Worm (Caenorhabditis elegans) whole organism, L4 larva: Measurements from ENCODE around the gene sgcb-1.

Source experiments
- D1046.2 ChIP-seq: fragments of 200-800 bp; sonication (Bioruptor generic); IDR thresholded peaks from 2 replicates; pipeline ENCODE4 v1.3.6; 2022; ENCODE audit warnings: missing genetic modification characterization, missing compliant biosample characterization
- F10B5.3 ChIP-seq: sonication (generic microtip); optimal IDR thresholded peaks from 2 replicates; lab custom pipeline; 2016; ENCODE audit warnings: mild to moderate bottlenecking, missing genetic modification characterization, missing compliant biosample characterization
- F37D6.2 ChIP-seq: sonication (generic microtip); optimal IDR thresholded peaks from 2 replicates; lab custom pipeline; 2016; ENCODE audit warnings: mild to moderate bottlenecking, missing genetic modification characterization, missing compliant biosample characterization
- Y105C5A.15 ChIP-seq: fragments of 200-800 bp; sonication (Bioruptor generic); IDR thresholded peaks from 2 replicates; pipeline ENCODE4 v1.3.6; 2022; ENCODE audit warnings: missing genetic modification characterization, missing compliant biosample characterization
- aha-1 ChIP-seq: fragments of 150-350 bp; peaks from one replicate; lab custom pipeline; 2014; ENCODE audit warnings: missing biosample characterization, missing genetic modification characterization
- ama-1 ChIP-seq: fragments of 150-350 bp; optimal IDR thresholded peaks from 2 replicates; lab custom pipeline; 2014; ENCODE audit warnings: inconsistent platforms, mixed read lengths
- attf-4 ChIP-seq: sonication (generic microtip); optimal IDR thresholded peaks from 3 replicates; lab custom pipeline; 2017; ENCODE audit warnings: missing biosample characterization, missing genetic modification characterization
- ceh-20 ChIP-seq: fragments of 200-800 bp; sonication (Bioruptor generic); IDR thresholded peaks from 2 replicates; pipeline ENCODE4 v1.3.6; 2022; ENCODE audit warnings: missing genetic modification reagents, missing genetic modification characterization, missing compliant biosample characterization
- ceh-82 ChIP-seq: sonication (generic microtip); optimal IDR thresholded peaks from 2 replicates; lab custom pipeline; 2017; ENCODE audit warnings: missing biosample characterization, missing genetic modification characterization
- ces-1 ChIP-seq: fragments of 150-350 bp; sonication (generic microtip); optimal IDR thresholded peaks from 4 replicates; lab custom pipeline; 2014; ENCODE audit warnings: missing biosample characterization, missing genetic modification reagents, missing genetic modification characterization
- ctbp-1 ChIP-seq: fragments of 200-800 bp; sonication (Bioruptor generic); IDR thresholded peaks from 2 replicates; pipeline ENCODE4 v1.3.6; 2022; ENCODE audit warnings: missing genetic modification reagents, missing genetic modification characterization, missing compliant biosample characterization
- daf-16 ChIP-seq, 3 experiments: sonication (generic microtip); optimal IDR thresholded peaks; 2 replicates each; lab custom pipeline; 2016 to 2017; ENCODE audit warnings: missing genetic modification characterization in 3 of 3, missing genetic modification reagents in 3 of 3, mild to moderate bottlenecking in 2 of 3, missing compliant biosample characterization in 2 of 3, missing biosample characterization in 1 of 3, moderate library complexity in 1 of 3
- daf-8 ChIP-seq: fragments of 200-800 bp; sonication (Bioruptor generic); IDR thresholded peaks from 2 replicates; pipeline ENCODE4 v1.3.6; 2022; ENCODE audit warnings: missing genetic modification characterization, missing compliant biosample characterization
- dmd-8 ChIP-seq: fragments of 200-800 bp; sonication (Bioruptor generic); IDR thresholded peaks from 2 replicates; pipeline ENCODE4 v1.3.6; 2022; ENCODE audit warnings: missing genetic modification characterization, missing compliant biosample characterization
- duxl-1 ChIP-seq: sonication (generic microtip); optimal IDR thresholded peaks from 2 replicates; lab custom pipeline; 2016; ENCODE audit warnings: mild to moderate bottlenecking, missing genetic modification characterization, moderate library complexity, missing compliant biosample characterization; ENCODE audit not compliant: poor library complexity
- lim-7 ChIP-seq: fragments of 200-800 bp; sonication (Bioruptor generic); IDR thresholded peaks from 2 replicates; pipeline ENCODE4 v1.3.6; 2022; ENCODE audit warnings: missing genetic modification characterization, missing compliant biosample characterization
- lin-13 ChIP-seq: fragments of 150-350 bp; optimal IDR thresholded peaks from 2 replicates; lab custom pipeline; 2014; ENCODE audit warnings: missing biosample characterization, missing genetic modification reagents, missing genetic modification characterization
- lsy-2 ChIP-seq, 2 experiments: fragments of 150-350 bp in 1 of 2; sonication (generic microtip) in 1 of 2; optimal IDR thresholded peaks; 2 replicates each; lab custom pipeline; 2014 to 2017; ENCODE audit warnings: missing biosample characterization in 2 of 2, missing genetic modification characterization in 2 of 2
- mdt-29 ChIP-seq: fragments of 200-800 bp; sonication (Bioruptor generic); IDR thresholded peaks from 2 replicates; pipeline ENCODE4 v1.3.6; 2022; ENCODE audit warnings: missing genetic modification reagents, missing genetic modification characterization, missing compliant biosample characterization
- mxl-3 ChIP-seq: fragments of 200-800 bp; sonication (Bioruptor generic); optimal IDR thresholded peaks from 2 replicates; lab custom pipeline; 2018; ENCODE audit warnings: mild to moderate bottlenecking, missing genetic modification characterization, missing compliant biosample characterization
- nhr-111 ChIP-seq: fragments of 200-800 bp; sonication (Bioruptor generic); optimal IDR thresholded peaks from 2 replicates; lab custom pipeline; 2018; ENCODE audit warnings: mild to moderate bottlenecking, missing genetic modification characterization, missing compliant biosample characterization
- nhr-237 ChIP-seq: sonication (generic microtip); optimal IDR thresholded peaks from 2 replicates; lab custom pipeline; 2017; ENCODE audit warnings: missing biosample characterization, missing genetic modification characterization
- nhr-42 ChIP-seq: fragments of 200-800 bp; sonication (Bioruptor generic); IDR thresholded peaks from 2 replicates; pipeline ENCODE4 v1.3.6; 2022; ENCODE audit warnings: missing genetic modification characterization, missing compliant biosample characterization
- nhr-6 ChIP-seq: fragments of 150-350 bp; optimal IDR thresholded peaks from 2 replicates; lab custom pipeline; 2014; ENCODE audit warnings: missing biosample characterization, missing genetic modification characterization
- pha-4 ChIP-seq, 2 experiments: fragments of 150-350 bp in 1 of 2; fragments of 200-800 bp in 1 of 2; sonication (Bioruptor generic) in 1 of 2; IDR thresholded peaks in 1 of 2; optimal IDR thresholded peaks in 1 of 2; 2 replicates each; pipeline versions ENCODE4 v1.3.6 to Lab custom; 2014 to 2022; ENCODE audit warnings: missing genetic modification characterization in 2 of 2, missing genetic modification reagents in 2 of 2, missing biosample characterization in 1 of 2, missing compliant biosample characterization in 1 of 2
- snpc-1.2 ChIP-seq: fragments of 200-800 bp; sonication (Bioruptor generic); IDR thresholded peaks from 2 replicates; pipeline ENCODE4 v1.3.6; 2022; ENCODE audit warnings: missing genetic modification reagents, missing genetic modification characterization, missing compliant biosample characterization
- spr-3 ChIP-seq: fragments of 200-800 bp; sonication (Bioruptor generic); optimal IDR thresholded peaks from 2 replicates; lab custom pipeline; 2018; ENCODE audit warnings: mild to moderate bottlenecking, missing genetic modification characterization, missing compliant biosample characterization
- unc-62 ChIP-seq, 3 experiments: fragments of 150-350 bp in 1 of 3; sonication (generic microtip); optimal IDR thresholded peaks in 2 of 3; peaks in 1 of 3; 1 replicate in 1 of 3; 2 replicates in 2 of 3; lab custom pipeline; 2014 to 2017; ENCODE audit warnings: missing biosample characterization in 3 of 3, missing genetic modification characterization in 3 of 3, missing genetic modification reagents in 3 of 3, missing genotype in 1 of 3
- zfp-2 ChIP-seq: sonication (generic microtip); optimal IDR thresholded peaks from 2 replicates; lab custom pipeline; 2016; ENCODE audit warnings: mild to moderate bottlenecking, missing genetic modification characterization, missing compliant biosample characterization
- zip-11 ChIP-seq: fragments of 200-800 bp; sonication (Bioruptor generic); IDR thresholded peaks from 2 replicates; pipeline ENCODE4 v1.3.6; 2022; ENCODE audit warnings: missing genetic modification characterization, missing compliant biosample characterization
- zip-2 ChIP-seq: fragments of 150-350 bp; optimal IDR thresholded peaks from 2 replicates; lab custom pipeline; 2014; ENCODE audit warnings: missing biosample characterization, missing genetic modification characterization
- ztf-7 ChIP-seq: fragments of 150-350 bp; optimal IDR thresholded peaks from 2 replicates; lab custom pipeline; 2014; ENCODE audit warnings: missing biosample characterization, missing genetic modification characterization

sgcb-1 gene

ce11 chrII:349749-350148 lies 23.6 kb downstream of the sgcb-1 start:
- TF ChIP-seq unc-62 (GFP tag; optimal IDR thresholded peaks at IDR 0.05 in 1 of 2; lab: Kevin White, UChicago): peak in 1 of 2 experiments; percentile 22
- no peak for TF ChIP-seq unc-62 (tag; optimal IDR thresholded peaks at IDR 0.05; lab: Kevin White, UChicago)
- no peak for TF ChIP-seq zfp-2 (tag; lab: Kevin White, UChicago)

DNA sequence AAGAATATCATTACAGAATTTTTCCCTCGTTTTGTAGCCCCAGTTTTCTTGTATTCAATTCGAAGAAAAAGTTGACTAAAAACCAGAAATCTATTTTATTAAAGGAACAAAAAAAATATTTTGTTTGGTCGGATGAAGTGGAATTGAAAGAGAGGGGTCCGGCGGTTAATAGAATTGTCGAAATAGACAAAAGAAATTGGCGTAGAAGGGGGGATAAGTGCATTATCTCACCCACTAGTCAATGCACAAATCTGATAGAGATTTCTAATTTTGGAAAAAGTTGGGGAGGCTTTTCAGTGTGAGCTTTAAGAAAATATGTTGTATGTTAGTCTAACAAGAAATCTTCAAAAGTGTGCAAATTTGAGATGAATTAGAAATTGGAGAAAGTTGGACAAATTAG lies 28.4 kb downstream of the sgcb-1 start:
- TF ChIP-seq ces-1 (GFP tag; lab: Kevin White, UChicago) (peak; percentile 80), nhr-237 (tag; lab: Kevin White, UChicago) (no peak), ama-1 (no peak)

DNA sequence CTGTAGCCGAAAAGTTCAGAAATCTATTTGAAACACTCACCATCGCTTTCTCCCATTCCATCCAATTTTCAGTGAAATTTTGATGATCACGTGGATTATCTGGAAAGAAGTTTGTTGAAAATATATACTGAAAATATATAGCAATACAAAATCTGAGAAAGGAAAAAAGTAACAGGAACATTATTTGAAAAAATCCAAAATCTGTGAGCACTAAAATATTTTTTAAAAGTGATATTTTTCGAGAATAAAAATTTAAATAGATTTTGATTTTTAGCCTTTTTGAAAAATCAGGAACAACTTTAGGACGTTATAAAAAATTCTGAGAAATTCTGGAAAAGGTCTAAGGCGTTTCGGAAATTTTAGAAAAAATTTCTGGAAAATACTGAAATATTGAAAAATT lies 30.9 kb downstream of the sgcb-1 start, which contains the start of gene dmsr-4:
TSS of gene dmsr-4 (minus strand) at position 101 of the 400 bp plus-strand sequence.
- TF ChIP-seq aha-1: peak; percentile 46
- TF ChIP-seq lin-13 (GFP tag; lab: Kevin White, UChicago): no peak

ce11 chrII:367455-367854 lies 41.4 kb downstream of the sgcb-1 start, which contains the start of gene ptr-3:
ptr-3 (minus strand) TSS chrII:367555.
- TF ChIP-seq spr-3 (GFP tag; lab: Kevin White, UChicago): no peak
- no peak for TF ChIP-seq D1046.2
- TF ChIP-seq ceh-20 (GFP tag; lab: Robert Waterston, UW): no peak
- TF ChIP-seq ama-1: no peak
- TF ChIP-seq ctbp-1: no peak
- no peak for TF ChIP-seq daf-8 (GFP tag; lab: Robert Waterston, UW)
- TF ChIP-seq lim-7: no peak
- TF ChIP-seq ceh-82 (tag; lab: Kevin White, UChicago): no peak
- TF ChIP-seq lsy-2 (tag; optimal IDR thresholded peaks at IDR 0.05; lab: Kevin White, UChicago): no peak
- no peak for TF ChIP-seq mdt-29 (GFP tag; lab: Robert Waterston, UW)
- TF ChIP-seq zip-11 (GFP tag; lab: Robert Waterston, UW): no peak
- TF ChIP-seq zfp-2 (tag; lab: Kevin White, UChicago): no peak
- TF ChIP-seq, all 104 proteins: peak for 0

DNA sequence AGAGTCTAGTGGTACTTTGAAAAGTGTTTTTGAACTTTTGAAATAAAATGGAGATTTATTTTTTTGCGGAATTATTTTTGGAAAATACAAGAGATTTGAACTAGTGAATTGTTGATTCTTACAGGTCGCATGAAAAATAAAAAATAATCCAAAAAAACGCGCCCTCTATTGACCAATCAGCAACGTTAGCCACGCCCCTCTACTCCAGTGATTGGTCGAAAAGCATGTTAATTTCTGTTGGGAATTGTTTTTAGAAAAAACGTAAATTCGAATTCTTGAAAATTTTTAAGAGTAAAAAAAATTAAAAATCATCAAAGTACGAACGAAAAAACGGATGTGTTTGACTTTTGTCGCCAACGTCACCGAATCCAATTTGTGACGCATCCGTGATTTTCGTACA lies 44.3 kb downstream of the sgcb-1 start:
- TF ChIP-seq attf-4 (no peak), pha-4 (GFP tag; IDR thresholded peaks at IDR 0.05; lab: Robert Waterston, UW) (no peak), pha-4 (tag; optimal IDR thresholded peaks at IDR 0.05; lab: Kevin White, UChicago) (no peak), snpc-1.2 (no peak), F37D6.2 (tag; lab: Kevin White, UChicago) (no peak), nhr-42 (GFP tag; lab: Robert Waterston, UW) (no peak), F10B5.3 (tag; lab: Kevin White, UChicago) (no peak), zip-2 (tag; lab: Kevin White, UChicago) (no peak), daf-16 (GFP tag; optimal IDR thresholded peaks at IDR 0.05; lab: Kevin White, UChicago) (no peak), daf-16 (tag; optimal IDR thresholded peaks at IDR 0.05; lab: Kevin White, UChicago) (no peak), lsy-2 (tag; optimal IDR thresholded peaks at IDR 0.05; lab: Kevin White, UChicago) (no peak), dmd-8 (GFP tag; lab: Robert Waterston, UW) (no peak), Y105C5A.15 (no peak)

DNA sequence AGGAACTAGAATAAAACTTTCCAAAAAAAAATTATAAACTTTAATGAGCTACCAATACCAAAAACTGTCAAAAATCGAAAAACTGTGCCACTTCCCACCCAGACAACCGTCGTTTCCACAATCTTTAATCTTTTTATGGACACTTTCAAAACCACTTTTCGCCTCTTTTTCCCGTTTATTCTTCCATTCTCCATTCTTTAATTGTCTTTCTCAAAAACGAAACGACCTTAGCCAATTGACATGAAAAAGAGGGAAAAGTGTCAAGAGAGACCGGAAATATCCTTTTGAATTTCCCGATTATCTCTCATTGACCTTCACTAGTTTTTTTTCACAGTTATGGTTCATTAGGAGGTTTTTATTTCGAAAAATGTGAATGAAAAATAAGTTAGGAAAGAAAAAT lies 45.4 kb downstream of the sgcb-1 start:
- TF ChIP-seq nhr-6 (tag; lab: Kevin White, UChicago) (no peak), duxl-1 (no peak), mxl-3 (GFP tag; lab: Kevin White, UChicago) (no peak), ces-1 (GFP tag; lab: Kevin White, UChicago) (no peak), ama-1 (no peak), ztf-7 (tag; lab: Kevin White, UChicago) (no peak), nhr-111 (GFP tag; lab: Kevin White, UChicago) (no peak)
